Worm (Caenorhabditis elegans) whole organism, L2 larva: ENCODE results near the gene fbxa-143.

ENCODE experiments used
- R02D3.7 ChIP-seq: fragments of 150-350 bp; optimal IDR thresholded peaks from 2 replicates; lab custom pipeline; 2014; ENCODE audit warnings: missing biosample characterization, missing genetic modification characterization
- Y55F3AM.14 ChIP-seq: fragments of 200-800 bp; sonication (Bioruptor generic); optimal IDR thresholded peaks from 2 replicates; lab custom pipeline; 2018; ENCODE audit warnings: mild to moderate bottlenecking, missing genetic modification characterization, missing compliant biosample characterization
- ZK546.5 ChIP-seq: sonication (generic microtip); optimal IDR thresholded peaks from 2 replicates; lab custom pipeline; 2017; ENCODE audit warnings: missing biosample characterization, missing genetic modification characterization
- alr-1 ChIP-seq: fragments of 150-350 bp; optimal IDR thresholded peaks from 2 replicates; lab custom pipeline; 2014; ENCODE audit warnings: missing biosample characterization, missing genetic modification characterization
- aly-2 ChIP-seq: fragments of 150-350 bp; optimal IDR thresholded peaks from 2 replicates; lab custom pipeline; 2014; ENCODE audit warnings: missing biosample characterization, missing genetic modification characterization
- ama-1 ChIP-seq: fragments of 150-350 bp; optimal IDR thresholded peaks from 2 replicates; lab custom pipeline; 2018; ENCODE audit warnings: inconsistent platforms
- blmp-1 ChIP-seq: sonication (generic microtip); optimal IDR thresholded peaks from 2 replicates; lab custom pipeline; 2017; ENCODE audit warnings: missing genetic modification characterization, mild to moderate bottlenecking, missing compliant biosample characterization, antibody characterized with exemption, moderate library complexity; ENCODE audit not compliant: insufficient read depth
- ceh-16 ChIP-seq: fragments of 150-350 bp; optimal IDR thresholded peaks from 2 replicates; lab custom pipeline; 2014; ENCODE audit warnings: missing biosample characterization, missing genetic modification characterization
- crh-2 ChIP-seq: sonication (generic microtip); optimal IDR thresholded peaks from 2 replicates; lab custom pipeline; 2017; ENCODE audit warnings: missing biosample characterization, missing genetic modification characterization
- dmd-4 ChIP-seq: sonication (generic microtip); optimal IDR thresholded peaks from 2 replicates; lab custom pipeline; 2017; ENCODE audit warnings: missing biosample characterization, missing genetic modification characterization
- egl-27 ChIP-seq: sonication (generic microtip); optimal IDR thresholded peaks from 3 replicates; lab custom pipeline; 2017; ENCODE audit warnings: missing biosample characterization, missing genetic modification reagents, missing genetic modification characterization
- elt-1 ChIP-seq: fragments of 150-350 bp; optimal IDR thresholded peaks from 2 replicates; lab custom pipeline; 2014; ENCODE audit warnings: missing biosample characterization, missing genetic modification characterization
- elt-3 ChIP-seq: sonication (generic microtip); optimal IDR thresholded peaks from 2 replicates; lab custom pipeline; 2017; ENCODE audit warnings: missing biosample characterization, missing genetic modification characterization
- fos-1 ChIP-seq: fragments of 150-350 bp; optimal IDR thresholded peaks from 2 replicates; lab custom pipeline; 2014; ENCODE audit warnings: missing biosample characterization, missing genetic modification characterization
- gmeb-1 ChIP-seq: fragments of 150-350 bp; optimal IDR thresholded peaks from 2 replicates; lab custom pipeline; 2014; ENCODE audit warnings: missing biosample characterization, missing genetic modification characterization
- mab-5 ChIP-seq: fragments of 150-350 bp; optimal IDR thresholded peaks from 2 replicates; lab custom pipeline; 2014; ENCODE audit warnings: missing biosample characterization, missing genetic modification characterization
- mbf-1 ChIP-seq: sonication (generic microtip); optimal IDR thresholded peaks from 2 replicates; lab custom pipeline; 2017; ENCODE audit warnings: missing biosample characterization, missing genetic modification characterization
- mdl-1 ChIP-seq, 2 experiments: fragments of 150-350 bp in 1 of 2; sonication (generic microtip) in 1 of 2; optimal IDR thresholded peaks; 2 replicates each; lab custom pipeline; 2017; ENCODE audit warnings: missing biosample characterization in 2 of 2, missing genetic modification characterization in 2 of 2
- nhr-10 ChIP-seq: sonication (generic microtip); optimal IDR thresholded peaks from 2 replicates; lab custom pipeline; 2017; ENCODE audit warnings: missing biosample characterization, missing genetic modification characterization
- nhr-11 ChIP-seq: fragments of 150-350 bp; optimal IDR thresholded peaks from 2 replicates; lab custom pipeline; 2014; ENCODE audit warnings: missing biosample characterization, missing genetic modification characterization
- nhr-12 ChIP-seq: fragments of 150-350 bp; optimal IDR thresholded peaks from 2 replicates; lab custom pipeline; 2014; ENCODE audit warnings: missing biosample characterization, missing genetic modification characterization
- nhr-129 ChIP-seq: fragments of 150-350 bp; optimal IDR thresholded peaks from 2 replicates; lab custom pipeline; 2014; ENCODE audit warnings: missing biosample characterization, missing genetic modification characterization
- nhr-23 ChIP-seq: fragments of 150-350 bp; optimal IDR thresholded peaks from 2 replicates; lab custom pipeline; 2014; ENCODE audit warnings: missing biosample characterization, missing genetic modification reagents, missing genetic modification characterization
- nhr-237 ChIP-seq: fragments of 150-350 bp; optimal IDR thresholded peaks from 2 replicates; lab custom pipeline; 2014; ENCODE audit warnings: missing biosample characterization, missing genetic modification characterization
- nhr-25 ChIP-seq: fragments of 150-350 bp; sonication (generic microtip); optimal IDR thresholded peaks from 3 replicates; lab custom pipeline; 2014; ENCODE audit warnings: missing biosample characterization, missing genetic modification characterization
- nhr-6 ChIP-seq: fragments of 150-350 bp; optimal IDR thresholded peaks from 2 replicates; lab custom pipeline; 2014; ENCODE audit warnings: missing biosample characterization, missing genetic modification characterization
- nhr-77 ChIP-seq: fragments of 150-350 bp; optimal IDR thresholded peaks from 2 replicates; lab custom pipeline; 2014; ENCODE audit warnings: missing biosample characterization, missing genetic modification characterization
- peb-1 ChIP-seq: fragments of 150-350 bp; optimal IDR thresholded peaks from 2 replicates; lab custom pipeline; 2014; ENCODE audit warnings: missing biosample characterization, missing genetic modification characterization
- sem-4 ChIP-seq: fragments of 150-350 bp; optimal IDR thresholded peaks from 2 replicates; lab custom pipeline; 2014; ENCODE audit warnings: missing biosample characterization, missing genetic modification reagents, missing genetic modification characterization
- skn-1 ChIP-seq: sonication (generic microtip); optimal IDR thresholded peaks from 2 replicates; lab custom pipeline; 2017; ENCODE audit warnings: missing biosample characterization, missing genetic modification characterization
- sma-3 ChIP-seq: sonication (generic microtip); optimal IDR thresholded peaks from 2 replicates; lab custom pipeline; 2016; ENCODE audit warnings: missing genetic modification reagents, missing genetic modification characterization, missing compliant biosample characterization
- sma-9 ChIP-seq, 2 experiments: fragments of 150-350 bp in 1 of 2; sonication (generic microtip) in 1 of 2; optimal IDR thresholded peaks; 2 replicates each; lab custom pipeline; 2014 to 2016; ENCODE audit warnings: missing genetic modification characterization in 2 of 2, mild to moderate bottlenecking in 1 of 2, missing biosample characterization in 1 of 2, missing compliant biosample characterization in 1 of 2, missing genetic modification reagents in 1 of 2, moderate library complexity in 1 of 2
- snpc-4 ChIP-seq: fragments of 150-350 bp; optimal IDR thresholded peaks from 2 replicates; lab custom pipeline; 2014; ENCODE audit warnings: missing biosample characterization, missing genetic modification characterization
- unc-39 ChIP-seq: fragments of 150-350 bp; optimal IDR thresholded peaks from 2 replicates; lab custom pipeline; 2014; ENCODE audit warnings: missing biosample characterization, missing genetic modification characterization
- unc-62 ChIP-seq: fragments of 150-350 bp; optimal IDR thresholded peaks from 2 replicates; lab custom pipeline; 2014; ENCODE audit warnings: missing biosample characterization, missing genetic modification reagents, missing genetic modification characterization
- ztf-1 ChIP-seq: fragments of 200-800 bp; sonication (Bioruptor generic); conservative IDR thresholded peaks from 2 replicates; pipeline ENCODE4 v1.3.6; 2022; ENCODE audit warnings: missing genetic modification characterization, missing compliant biosample characterization
- ztf-11 ChIP-seq: sonication (generic microtip); optimal IDR thresholded peaks from 2 replicates; lab custom pipeline; 2017; ENCODE audit warnings: missing biosample characterization, missing genetic modification characterization
- ztf-4 ChIP-seq: fragments of 150-350 bp; optimal IDR thresholded peaks from 2 replicates; lab custom pipeline; 2014; ENCODE audit warnings: missing biosample characterization, missing genetic modification characterization

The fbxa-143 gene

DNA sequence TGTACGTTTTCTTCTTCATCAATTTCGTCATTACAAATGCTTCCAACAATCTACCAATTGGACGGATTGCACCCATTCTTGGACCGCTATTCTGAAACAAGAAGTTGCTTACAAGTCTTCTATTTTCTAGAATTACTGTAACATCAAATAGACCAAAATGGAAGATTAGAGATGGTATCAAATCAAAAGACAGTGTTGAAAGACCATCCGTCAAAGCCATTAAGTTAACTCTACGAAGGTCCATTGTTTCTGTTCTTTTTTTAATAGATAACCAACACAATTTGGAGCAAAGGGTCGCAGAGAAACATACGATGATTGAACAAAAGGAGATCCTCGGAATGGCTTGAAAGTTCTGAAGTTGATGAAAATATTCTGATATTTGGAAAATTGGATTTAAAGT is 17.7 kb upstream of the fbxa-143 start:
- no peak for TF ChIP-seq sem-4 (tag; lab: Kevin White, UChicago)
- TF ChIP-seq nhr-129 (tag; lab: Kevin White, UChicago), result no peak
- no peak for TF ChIP-seq mab-5 (tag; lab: Kevin White, UChicago)
- no peak for TF ChIP-seq egl-27
- TF ChIP-seq peb-1, result no peak
- no peak for TF ChIP-seq nhr-10 (tag; lab: Kevin White, UChicago)
- no peak for TF ChIP-seq dmd-4 (tag; lab: Kevin White, UChicago)
- TF ChIP-seq unc-62 (GFP tag; lab: Kevin White, UChicago), result no peak
- no peak for TF ChIP-seq ztf-1
- no peak for TF ChIP-seq R02D3.7
- TF ChIP-seq nhr-12, result no peak
- TF ChIP-seq alr-1 (tag; lab: Kevin White, UChicago), result no peak
- TF ChIP-seq mbf-1 (tag; lab: Kevin White, UChicago), result no peak
- TF ChIP-seq nhr-23, result no peak
- no peak for TF ChIP-seq ama-1
- TF ChIP-seq ztf-4, result no peak
- no peak for TF ChIP-seq ZK546.5
- no peak for TF ChIP-seq skn-1
- no peak for TF ChIP-seq nhr-77 (tag; lab: Kevin White, UChicago)
- no peak for TF ChIP-seq nhr-11 (tag; lab: Kevin White, UChicago)

DNA sequence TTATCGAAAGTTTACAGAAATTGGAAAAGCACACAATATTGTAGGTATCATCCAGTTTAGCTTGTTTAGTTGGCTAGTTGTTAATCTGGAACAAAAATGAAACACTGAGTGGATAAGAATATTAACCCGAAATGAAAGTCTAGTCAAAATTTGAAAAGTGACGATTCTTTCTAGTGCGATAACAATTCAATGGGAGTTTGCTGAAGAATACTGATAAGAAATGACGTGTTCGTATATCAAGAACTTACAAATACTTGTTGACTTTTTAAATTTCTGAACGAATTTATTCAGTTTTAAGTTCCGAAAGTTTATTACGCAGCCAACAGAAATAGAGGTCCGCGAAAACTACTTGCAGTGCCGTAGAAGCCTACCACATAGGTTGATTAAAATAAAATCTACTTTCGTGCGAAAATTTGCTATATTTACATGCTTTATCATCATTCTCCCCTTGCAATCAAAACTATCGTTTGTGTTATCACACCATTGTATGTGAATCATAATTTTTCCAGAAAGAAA is 15.8 kb upstream of the fbxa-143 start, which contains the start of gene fbxa-88:
TSS of gene fbxa-88 (minus strand) at position 51 of the 516 bp plus-strand sequence.
- TF ChIP-seq nhr-25 (tag; lab: Kevin White, UChicago) (no peak), sem-4 (tag; lab: Kevin White, UChicago) (no peak), ZK546.5 (no peak), aly-2 (tag; lab: Kevin White, UChicago) (no peak), sma-9 (GFP tag; optimal IDR thresholded peaks at IDR 0.05; lab: Kevin White, UChicago) (peak; percentile 17), sma-9 (tag; optimal IDR thresholded peaks at IDR 0.05; lab: Kevin White, UChicago) (no peak), peb-1 (no peak), crh-2 (tag; lab: Kevin White, UChicago) (no peak), elt-3 (tag; lab: Kevin White, UChicago) (no peak), sma-3 (no peak), unc-39 (tag; lab: Kevin White, UChicago) (no peak), fos-1 (tag; lab: Kevin White, UChicago) (peak; percentile 77), alr-1 (tag; lab: Kevin White, UChicago) (no peak), ama-1 (no peak), nhr-23 (no peak), nhr-237 (no peak), mbf-1 (tag; lab: Kevin White, UChicago) (no peak), dmd-4 (tag; lab: Kevin White, UChicago) (no peak)

DNA sequence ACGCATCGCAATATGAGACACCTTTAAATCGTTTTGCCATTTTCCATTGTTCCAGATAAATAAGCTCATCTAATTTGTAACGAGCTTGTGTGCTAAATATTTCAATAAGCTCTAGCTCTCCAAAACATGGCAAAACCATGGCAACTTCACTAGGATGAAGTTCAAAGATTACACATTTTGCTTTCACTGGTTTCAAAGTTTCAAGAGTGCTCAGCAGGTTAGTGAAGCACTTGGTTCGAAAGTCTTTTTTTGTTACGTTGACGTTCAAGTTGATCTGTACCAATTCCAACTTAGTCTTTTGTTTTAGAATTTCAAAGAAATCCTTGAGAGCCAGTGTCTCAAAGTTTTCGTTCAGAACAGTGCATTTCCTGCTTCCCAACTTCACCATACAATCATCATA is 15.1 kb upstream of the fbxa-143 start, which contains the start of gene fbxa-18:
TSS of gene fbxa-18 (plus strand) at position 301 of the 400 bp plus-strand sequence.
- TF ChIP-seq mab-5 (tag; lab: Kevin White, UChicago) (no peak), crh-2 (tag; lab: Kevin White, UChicago) (no peak), nhr-237 (no peak), ztf-11 (tag; lab: Kevin White, UChicago) (no peak), mdl-1 (tag; optimal IDR thresholded peaks at IDR 0.05; lab: Kevin White, UChicago) (no peak), gmeb-1 (tag; lab: Kevin White, UChicago) (no peak), Y55F3AM.14 (no peak), sma-3 (no peak), ama-1 (no peak), elt-1 (no peak)
- TF ChIP-seq, all 48 proteins: peak for 0

DNA sequence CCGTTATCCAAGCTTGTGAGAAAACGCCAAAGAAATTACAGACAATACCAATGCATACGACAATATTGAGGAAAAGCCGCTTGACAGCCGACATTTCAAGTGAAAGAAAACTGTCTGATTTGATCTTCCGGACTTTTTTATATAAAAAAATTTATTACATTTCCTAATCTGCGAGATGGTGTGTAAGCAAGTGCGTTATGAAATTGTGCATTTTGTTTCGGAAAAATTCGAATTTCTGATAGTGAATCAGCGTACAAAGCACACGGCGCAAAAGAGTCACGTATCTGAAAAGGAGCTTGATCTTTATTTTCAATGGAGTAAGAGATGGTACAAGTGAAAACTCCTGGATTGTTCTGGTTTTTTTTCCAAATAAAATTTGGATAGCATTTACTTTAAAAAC is 13.8 kb upstream of the fbxa-143 start, which contains the start of gene clc-32:
TSS of gene clc-32 (minus strand) at position 101 of the 400 bp plus-strand sequence.
- no peak for TF ChIP-seq ztf-4
- no peak for TF ChIP-seq ama-1
- TF ChIP-seq nhr-6 (tag; lab: Kevin White, UChicago), result no peak
- TF ChIP-seq skn-1, result no peak
- TF ChIP-seq ztf-11 (tag; lab: Kevin White, UChicago), result no peak
- TF ChIP-seq snpc-4, result no peak
- TF ChIP-seq Y55F3AM.14, result no peak
- no peak for TF ChIP-seq blmp-1
- no peak for TF ChIP-seq ceh-16 (tag; lab: Kevin White, UChicago)
- no peak for TF ChIP-seq ztf-1
